Fruit fly (Drosophila melanogaster): ENCODE data around the gene CG42779.

The CG42779 gene

DNA sequence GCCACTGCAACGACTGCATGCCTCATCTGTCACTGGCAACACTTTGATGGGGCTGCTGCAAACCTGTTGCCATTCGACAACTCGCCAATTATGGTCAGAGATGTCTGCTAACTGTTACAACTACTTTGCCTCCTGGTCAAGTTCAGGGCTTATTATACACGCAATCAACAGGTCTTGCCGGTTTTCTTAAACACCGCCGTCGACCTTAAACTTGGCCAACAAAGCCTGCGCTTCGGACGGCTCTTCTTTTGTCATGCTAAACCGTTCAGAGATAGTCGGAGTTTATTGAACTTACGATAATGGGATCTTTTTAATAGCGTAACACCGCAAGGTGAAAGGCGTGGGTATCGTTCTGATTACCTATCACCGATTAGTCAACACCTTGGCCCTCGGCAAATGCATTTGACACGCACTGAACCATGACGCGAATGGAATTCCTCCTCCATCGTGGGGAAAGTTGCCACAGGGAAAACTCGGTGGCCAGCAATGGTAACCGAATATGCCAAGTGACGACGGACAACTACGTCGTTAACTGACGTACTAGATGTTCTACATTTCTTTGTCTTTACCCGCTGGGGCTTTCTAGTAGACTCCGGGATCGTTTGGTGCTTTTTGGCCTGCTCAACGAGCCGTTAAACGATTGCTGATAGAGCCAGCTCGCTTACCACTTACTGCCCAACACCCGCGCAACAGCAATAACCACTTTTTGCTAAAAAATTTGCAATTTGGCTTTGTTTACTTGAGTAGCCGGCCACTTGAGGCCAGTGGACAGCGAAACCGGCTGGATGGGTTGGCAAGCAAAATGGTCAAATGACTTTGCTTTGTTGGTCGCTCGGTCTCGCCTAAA is 10.3 kb upstream of the CG42779 start:
- TF ChIP-seq insv (optimal IDR thresholded peaks at IDR 0.05), result no peak
- no peak for TF ChIP-seq h (optimal IDR thresholded peaks at IDR 0.05)
- TF ChIP-seq ttk (optimal IDR thresholded peaks at IDR 0.05), result no peak
- no peak for TF ChIP-seq psq (optimal IDR thresholded peaks at IDR 0.05)
- no peak for TF ChIP-seq Sin3A (optimal IDR thresholded peaks at IDR 0.05)
- TF ChIP-seq Myc (optimal IDR thresholded peaks at IDR 0.05), result no peak

DNA sequence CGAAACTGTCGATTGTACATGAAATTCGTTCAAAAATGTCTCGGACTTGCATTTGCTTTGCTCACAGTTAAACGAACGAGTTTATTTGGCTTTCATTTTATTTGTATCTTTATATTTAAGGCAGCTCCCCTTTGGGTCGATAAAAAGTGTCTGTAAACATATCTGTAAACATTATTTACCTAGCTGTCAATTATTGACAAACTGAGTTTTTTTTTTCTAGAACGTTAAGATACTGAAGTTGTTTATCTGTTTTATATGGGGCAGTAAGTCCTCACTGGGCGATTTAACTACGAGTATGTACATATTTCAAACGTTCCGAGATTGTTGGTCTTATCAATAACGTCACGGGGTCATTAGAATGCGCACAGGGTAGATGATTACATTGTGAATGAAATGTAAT is 5.7 kb upstream of the CG42779 start:
- TF ChIP-seq Sin3A (optimal IDR thresholded peaks at IDR 0.05) (no peak), h (optimal IDR thresholded peaks at IDR 0.05) (no peak), insv (optimal IDR thresholded peaks at IDR 0.05) (no peak), psq (optimal IDR thresholded peaks at IDR 0.05) (no peak), Myc (optimal IDR thresholded peaks at IDR 0.05) (no peak), ttk (optimal IDR thresholded peaks at IDR 0.05) (no peak)

DNA sequence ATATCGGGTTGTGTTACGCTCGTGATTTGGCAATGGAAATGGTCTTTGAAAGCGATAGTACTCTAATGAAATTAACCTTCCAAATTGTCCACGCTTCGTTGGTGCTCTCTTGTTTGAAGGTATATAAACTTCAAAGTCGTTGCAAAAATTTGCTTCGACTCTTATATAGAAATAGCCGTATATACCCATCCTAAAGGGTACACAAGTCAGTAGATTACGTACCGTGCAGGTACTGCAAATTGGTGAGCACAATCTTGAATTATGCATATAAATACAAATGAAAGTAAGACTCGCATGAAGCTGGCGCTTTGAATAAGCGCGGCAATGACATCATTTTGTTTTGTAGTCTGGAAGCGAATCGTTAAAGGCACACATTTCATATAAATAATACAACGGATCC is 5.1 kb upstream of the CG42779 start:
- TF ChIP-seq Myc (optimal IDR thresholded peaks at IDR 0.05) (no peak), psq (optimal IDR thresholded peaks at IDR 0.05) (no peak), ttk (optimal IDR thresholded peaks at IDR 0.05) (no peak), h (optimal IDR thresholded peaks at IDR 0.05) (no peak), Sin3A (optimal IDR thresholded peaks at IDR 0.05) (no peak), insv (optimal IDR thresholded peaks at IDR 0.05) (no peak)

DNA sequence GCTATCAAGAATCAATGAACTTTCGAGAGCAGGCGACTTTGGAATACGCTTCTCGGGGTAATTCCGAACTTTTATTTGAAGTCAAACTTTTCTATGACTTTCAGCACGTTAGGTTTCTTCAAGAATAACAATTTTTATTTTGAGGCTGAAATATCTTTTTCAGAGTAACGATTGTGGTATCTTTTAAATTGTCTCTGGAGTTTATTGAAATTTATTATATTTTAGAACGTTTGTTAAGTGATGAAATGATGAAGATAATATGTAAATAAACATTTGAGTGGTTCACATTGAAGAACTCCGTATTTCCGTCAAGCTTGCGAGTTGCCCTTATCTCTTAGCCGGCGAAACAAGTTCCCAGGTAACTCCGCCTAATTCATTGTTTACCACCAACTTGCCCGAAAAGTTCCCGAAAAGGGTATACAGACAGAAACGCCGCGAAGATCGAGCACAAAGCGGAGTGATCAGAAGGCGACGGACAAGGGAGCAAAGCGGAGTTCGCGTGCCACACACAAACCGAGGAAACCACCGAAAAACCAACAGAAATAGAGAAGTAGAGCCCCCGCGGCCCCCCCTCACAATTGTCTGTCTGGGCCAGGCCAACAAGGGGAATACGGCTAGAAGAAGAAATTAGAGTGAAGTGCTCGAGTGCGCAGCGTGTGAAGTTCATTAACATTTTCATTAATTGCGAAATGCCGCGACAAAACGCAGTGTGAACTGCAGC is 3.6 kb upstream of the CG42779 start:
- TF ChIP-seq psq (optimal IDR thresholded peaks at IDR 0.05), result no peak
- no peak for TF ChIP-seq insv (optimal IDR thresholded peaks at IDR 0.05)
- TF ChIP-seq h (optimal IDR thresholded peaks at IDR 0.05), result no peak
- no peak for TF ChIP-seq Sin3A (optimal IDR thresholded peaks at IDR 0.05)

DNA sequence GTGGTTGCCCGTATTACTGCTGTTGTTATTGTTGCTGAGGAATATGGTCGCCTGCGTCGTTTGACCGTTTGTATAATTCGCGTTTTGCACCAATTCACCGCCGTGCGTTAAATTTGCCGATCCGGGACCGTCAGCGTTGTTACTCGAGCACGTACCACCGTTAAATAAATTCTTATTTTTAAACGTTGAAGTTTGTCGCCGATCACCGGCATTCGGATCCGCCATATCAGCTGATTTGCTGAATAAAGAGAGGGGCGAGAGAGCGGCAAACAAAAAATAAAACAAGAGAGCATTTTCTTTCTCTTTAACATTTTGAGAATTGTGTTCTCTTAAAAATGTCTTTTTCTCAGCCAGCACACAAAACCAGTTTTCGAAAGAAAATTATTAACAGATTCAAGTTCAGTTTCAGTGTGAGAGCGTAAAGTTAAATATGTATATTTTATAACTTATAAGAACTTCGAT is 2.4 kb upstream of the CG42779 start:
- TF ChIP-seq ttk (optimal IDR thresholded peaks at IDR 0.05), result no peak
- TF ChIP-seq psq (optimal IDR thresholded peaks at IDR 0.05), result no peak
- no peak for TF ChIP-seq insv (optimal IDR thresholded peaks at IDR 0.05)
- no peak for TF ChIP-seq Sin3A (optimal IDR thresholded peaks at IDR 0.05)
- TF ChIP-seq Myc (optimal IDR thresholded peaks at IDR 0.05), result no peak
- TF ChIP-seq h (optimal IDR thresholded peaks at IDR 0.05), result no peak

dm6 chr3R:17120165-17120564 is 1.2 kb upstream of the CG42779 start, which contains the start of gene CG34278:
Gene CG34278, plus strand, starts transcription at chr3R:17120465.
- TF ChIP-seq psq (optimal IDR thresholded peaks at IDR 0.05) (no peak), Myc (optimal IDR thresholded peaks at IDR 0.05) (no peak), Sin3A (optimal IDR thresholded peaks at IDR 0.05) (no peak), ttk (optimal IDR thresholded peaks at IDR 0.05) (no peak), insv (optimal IDR thresholded peaks at IDR 0.05) (no peak), h (optimal IDR thresholded peaks at IDR 0.05) (no peak)

- TF ChIP-seq insv (optimal IDR thresholded peaks at IDR 0.05) (no peak), psq (optimal IDR thresholded peaks at IDR 0.05) (no peak), h (optimal IDR thresholded peaks at IDR 0.05) (no peak), Myc (optimal IDR thresholded peaks at IDR 0.05) (no peak), Sin3A (optimal IDR thresholded peaks at IDR 0.05) (no peak), ttk (optimal IDR thresholded peaks at IDR 0.05) (no peak)
Observed at dm6 chr3R:17122796-17123504, 1.6 kb downstream of the CG42779 start.

- TF ChIP-seq Myc (optimal IDR thresholded peaks at IDR 0.05) (no peak), Sin3A (optimal IDR thresholded peaks at IDR 0.05) (no peak), psq (optimal IDR thresholded peaks at IDR 0.05) (no peak), ttk (optimal IDR thresholded peaks at IDR 0.05) (no peak), h (optimal IDR thresholded peaks at IDR 0.05) (no peak), insv (optimal IDR thresholded peaks at IDR 0.05) (no peak)
Observed at dm6 chr3R:17124177-17124576, 2.8 kb downstream of the CG42779 start, which contains the start of gene CG45079. Gene CG45079, plus strand, starts transcription at chr3R:17124477.

DNA sequence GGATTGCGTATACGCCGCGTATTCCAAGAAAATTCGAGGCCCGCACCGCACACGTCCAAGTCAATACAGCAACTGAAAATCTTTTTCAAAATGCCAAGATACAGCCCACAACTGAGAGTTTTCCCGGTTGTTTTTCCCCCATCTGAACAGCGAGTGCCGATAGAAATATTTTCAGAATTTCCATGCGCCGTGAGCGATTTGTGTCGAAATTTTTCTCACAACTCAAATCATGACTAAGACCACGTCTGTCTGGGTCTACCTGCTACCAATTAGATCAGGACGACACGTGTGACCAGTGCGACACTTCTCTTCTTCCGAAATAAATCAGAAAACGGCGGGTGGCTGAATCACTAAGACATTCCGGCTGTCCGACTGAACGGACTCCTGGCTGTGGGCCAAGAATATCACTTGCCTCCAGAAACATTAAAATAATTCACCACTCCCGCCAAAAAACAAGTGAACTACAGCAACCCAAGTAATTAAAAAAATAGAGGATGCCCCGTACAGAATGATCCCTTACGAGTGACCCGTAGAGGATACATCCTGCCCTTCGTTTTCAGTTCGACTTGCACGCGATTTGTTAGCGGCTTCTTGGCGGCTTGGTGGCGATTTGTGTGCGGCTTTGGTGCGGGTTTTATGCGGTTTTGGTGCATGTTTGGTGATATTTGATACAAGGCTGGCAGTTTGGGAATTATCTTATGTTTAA is 4.1 kb downstream of the CG42779 start, which contains the start of gene cher:
cher (minus strand) TSS at position 51 of the 706 bp plus-strand sequence.
- no peak for TF ChIP-seq Myc (optimal IDR thresholded peaks at IDR 0.05)
- TF ChIP-seq h (optimal IDR thresholded peaks at IDR 0.05), result no peak
- TF ChIP-seq ttk (optimal IDR thresholded peaks at IDR 0.05), result no peak
- no peak for TF ChIP-seq insv (optimal IDR thresholded peaks at IDR 0.05)
- TF ChIP-seq psq (optimal IDR thresholded peaks at IDR 0.05), result no peak
- no peak for TF ChIP-seq Sin3A (optimal IDR thresholded peaks at IDR 0.05)

- TF ChIP-seq ttk (optimal IDR thresholded peaks at IDR 0.05) (no peak), psq (optimal IDR thresholded peaks at IDR 0.05) (no peak), Sin3A (optimal IDR thresholded peaks at IDR 0.05) (no peak), h (optimal IDR thresholded peaks at IDR 0.05) (no peak), Myc (optimal IDR thresholded peaks at IDR 0.05) (no peak), insv (optimal IDR thresholded peaks at IDR 0.05) (no peak)
Observed at dm6 chr3R:17126838-17127237, 5.5 kb downstream of the CG42779 start, which contains the start of the genes CG17477 and CG31269. Gene CG17477, minus strand, starts transcription at chr3R:17126938. Gene CG31269, plus strand, starts transcription at chr3R:17127126.

DNA sequence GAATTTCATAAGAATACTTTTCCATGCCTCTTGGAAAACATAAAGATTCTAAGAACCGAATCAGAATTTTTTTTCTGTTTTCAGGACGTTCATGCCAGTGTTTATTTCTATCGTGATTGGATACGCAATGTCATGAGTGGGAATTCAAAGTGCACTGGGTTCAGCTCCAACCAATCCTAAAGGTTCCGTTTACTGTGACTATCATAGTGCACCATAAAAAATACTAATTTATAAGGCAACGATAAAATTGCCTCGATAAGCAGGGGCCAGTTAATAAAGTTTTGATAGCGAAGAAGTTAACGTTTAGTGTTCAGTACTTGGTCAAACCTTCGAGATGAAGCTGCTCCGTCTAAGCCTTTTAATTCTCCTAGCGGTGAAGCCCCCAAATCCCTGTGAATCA is 6.5 kb downstream of the CG42779 start, which contains the start of gene CG31265:
CG31265 (plus strand) TSS at position 301 of the 400 bp plus-strand sequence.
- TF ChIP-seq Sin3A (optimal IDR thresholded peaks at IDR 0.05), result no peak
- no peak for TF ChIP-seq ttk (optimal IDR thresholded peaks at IDR 0.05)
- TF ChIP-seq Myc (optimal IDR thresholded peaks at IDR 0.05), result no peak
- TF ChIP-seq h (optimal IDR thresholded peaks at IDR 0.05), result no peak
- TF ChIP-seq psq (optimal IDR thresholded peaks at IDR 0.05), result no peak
- TF ChIP-seq insv (optimal IDR thresholded peaks at IDR 0.05), result no peak

Measured in Kc167 (cell line).